Fruit fly (Drosophila melanogaster) whole organism, embryonic: Measurements from ENCODE around the gene MICU3.

ENCODE experiments used
- Ada2b ChIP-seq: fragments of 200-800 bp; sonication (Bioruptor generic); IDR thresholded peaks from 2 replicates; pipeline ENCODE4 v1.3.6; 2022; ENCODE audit warnings: missing biosample characterization, missing genetic modification characterization
- Atf-2 ChIP-seq: fragments of 200-800 bp; sonication (Bioruptor generic); optimal IDR thresholded peaks from 2 replicates; lab custom pipeline; 2016; ENCODE audit warnings: missing biosample characterization, missing genetic modification characterization
- B-H2 ChIP-seq: fragments of 200-800 bp; sonication (Bioruptor generic); optimal IDR thresholded peaks from 2 replicates; lab custom pipeline; 2018; ENCODE audit warnings: missing biosample characterization, mild to moderate bottlenecking, missing genetic modification characterization
- Bdp1 ChIP-seq: fragments of 200-800 bp; sonication (Bioruptor generic); optimal IDR thresholded peaks from 3 replicates; lab custom pipeline; 2016; ENCODE audit warnings: missing biosample characterization, missing genetic modification characterization
- CG10274 ChIP-seq: fragments of 200-800 bp; sonication (Bioruptor generic); optimal IDR thresholded peaks from 3 replicates; lab custom pipeline; 2017; ENCODE audit warnings: missing biosample characterization, mild to moderate bottlenecking, missing genetic modification characterization
- CG10321 ChIP-seq: fragments of 200-800 bp; sonication (Bioruptor generic); IDR thresholded peaks from 2 replicates; pipeline ENCODE4 v1.3.6; 2022; ENCODE audit warnings: missing biosample characterization, missing genetic modification characterization
- CG11247 ChIP-seq: fragments of 200-800 bp; sonication (Bioruptor generic); IDR thresholded peaks from 2 replicates; pipeline ENCODE4 v1.3.6; 2022; ENCODE audit warnings: missing biosample characterization, missing genetic modification characterization
- CG11723 ChIP-seq: fragments of 200-800 bp; sonication (Bioruptor generic); optimal IDR thresholded peaks from 2 replicates; lab custom pipeline; 2017; ENCODE audit warnings: missing biosample characterization, mild to moderate bottlenecking, missing genetic modification characterization
- CG12071 ChIP-seq: fragments of 200-800 bp; sonication (Bioruptor generic); optimal IDR thresholded peaks from 3 replicates; lab custom pipeline; 2018; ENCODE audit warnings: missing biosample characterization, mild to moderate bottlenecking, missing genetic modification characterization
- CG12236 ChIP-seq: fragments of 200-800 bp; sonication (Bioruptor generic); optimal IDR thresholded peaks from 2 replicates; lab custom pipeline; 2016; ENCODE audit warnings: missing biosample characterization, missing genetic modification characterization
- CG13287 ChIP-seq: fragments of 200-800 bp; sonication (Bioruptor generic); IDR thresholded peaks from 2 replicates; pipeline ENCODE4 v1.3.6; 2022; ENCODE audit warnings: missing biosample characterization, missing genetic modification characterization; ENCODE audit not compliant: partially characterized antibody
- CG14014 ChIP-seq: fragments of 200-800 bp; sonication (Bioruptor generic); IDR thresholded peaks from 2 replicates; pipeline ENCODE4 v1.3.6; 2022; ENCODE audit warnings: missing biosample characterization, missing genetic modification characterization
- CG14441 ChIP-seq: fragments of 200-800 bp; sonication (Bioruptor generic); IDR thresholded peaks from 2 replicates; pipeline ENCODE4 v1.3.6; 2022; ENCODE audit warnings: missing biosample characterization, missing genetic modification characterization
- CG14860 ChIP-seq: fragments of 200-800 bp; sonication (Bioruptor generic); IDR thresholded peaks from 3 replicates; pipeline ENCODE4 v1.3.6; 2022; ENCODE audit warnings: missing biosample characterization, missing genetic modification characterization; ENCODE audit not compliant: partially characterized antibody
- CG15073 ChIP-seq: fragments of 200-800 bp; sonication (Bioruptor generic); optimal IDR thresholded peaks from 2 replicates; lab custom pipeline; 2016; ENCODE audit warnings: missing biosample characterization, missing genetic modification characterization
- CG17568 ChIP-seq: fragments of 200-800 bp; sonication (Bioruptor generic); optimal IDR thresholded peaks from 2 replicates; lab custom pipeline; 2018; ENCODE audit warnings: missing biosample characterization, mild to moderate bottlenecking, missing genetic modification characterization, moderate library complexity
- CG18011 ChIP-seq: fragments of 200-800 bp; sonication (Bioruptor generic); optimal IDR thresholded peaks from 2 replicates; lab custom pipeline; 2017; ENCODE audit warnings: missing biosample characterization, missing genetic modification characterization, mild to moderate bottlenecking, moderate library complexity, missing genotype
- CG18764 ChIP-seq: fragments of 200-800 bp; sonication (Bioruptor generic); optimal IDR thresholded peaks from 3 replicates; lab custom pipeline; 2016; ENCODE audit warnings: missing biosample characterization, missing genetic modification characterization
- CG30403 ChIP-seq: fragments of 200-800 bp; sonication (Bioruptor generic); optimal IDR thresholded peaks from 3 replicates; lab custom pipeline; 2016; ENCODE audit warnings: missing biosample characterization, missing genetic modification characterization
- CG4424 ChIP-seq: fragments of 200-800 bp; sonication (Bioruptor generic); optimal IDR thresholded peaks from 3 replicates; lab custom pipeline; 2016; ENCODE audit warnings: missing biosample characterization, missing genetic modification characterization
- CG6254 ChIP-seq: fragments of 200-800 bp; sonication (Bioruptor generic); optimal IDR thresholded peaks from 3 replicates; lab custom pipeline; 2017; ENCODE audit warnings: mild to moderate bottlenecking, missing biosample characterization, missing genetic modification reagents, missing genetic modification characterization
- CG7372 ChIP-seq: fragments of 200-800 bp; sonication (Bioruptor generic); IDR thresholded peaks from 2 replicates; pipeline ENCODE4 v1.3.6; 2022; ENCODE audit warnings: missing biosample characterization, missing genetic modification characterization
- CG7556 ChIP-seq: fragments of 200-800 bp; sonication (Bioruptor generic); optimal IDR thresholded peaks from 2 replicates; lab custom pipeline; 2017; ENCODE audit warnings: missing biosample characterization, mild to moderate bottlenecking, missing genetic modification characterization
- CG7987 ChIP-seq: fragments of 200-800 bp; sonication (Bioruptor generic); optimal IDR thresholded peaks from 2 replicates; lab custom pipeline; 2018; ENCODE audit warnings: missing biosample characterization, mild to moderate bottlenecking, missing genetic modification characterization, moderate library complexity
- CHES-1-like ChIP-seq: fragments of 200-800 bp; sonication (Bioruptor generic); optimal IDR thresholded peaks from 2 replicates; lab custom pipeline; 2016; ENCODE audit warnings: missing biosample characterization, missing genetic modification characterization
- Dbx ChIP-seq: fragments of 200-800 bp; sonication (Bioruptor generic); IDR thresholded peaks from 3 replicates; pipeline ENCODE4 v1.3.6; 2022; ENCODE audit warnings: missing biosample characterization, missing genetic modification characterization
- HHEX ChIP-seq: fragments of 200-800 bp; sonication (Bioruptor generic); optimal IDR thresholded peaks from 3 replicates; lab custom pipeline; 2017; ENCODE audit warnings: missing biosample characterization, mild to moderate bottlenecking, missing genetic modification characterization, missing genetic modification reagents
- Hmx ChIP-seq: fragments of 200-800 bp; sonication (Bioruptor generic); optimal IDR thresholded peaks from 2 replicates; lab custom pipeline; 2016; ENCODE audit warnings: missing biosample characterization, missing genetic modification characterization
- Hr39 ChIP-seq: fragments of >200 bp; optimal IDR thresholded peaks from 2 replicates; lab custom pipeline; 2017
- Mrtf ChIP-seq: fragments of 200-800 bp; sonication (Bioruptor generic); IDR thresholded peaks from 3 replicates; pipeline ENCODE4 v1.3.6; 2022; ENCODE audit warnings: missing biosample characterization, missing genetic modification characterization
- NK7.1 ChIP-seq: fragments of 200-800 bp; sonication (Bioruptor generic); optimal IDR thresholded peaks from 3 replicates; lab custom pipeline; 2016; ENCODE audit warnings: missing biosample characterization, missing genetic modification characterization
- Sry-β ChIP-seq: fragments of 200-800 bp; sonication (Bioruptor generic); optimal IDR thresholded peaks from 2 replicates; lab custom pipeline; 2018; ENCODE audit warnings: missing biosample characterization, mild to moderate bottlenecking, missing genetic modification characterization, moderate library complexity
- Xbp1 ChIP-seq: fragments of 200-800 bp; sonication (Bioruptor generic); optimal IDR thresholded peaks from 3 replicates; lab custom pipeline; 2016; ENCODE audit warnings: missing biosample characterization, mild to moderate bottlenecking, missing genetic modification characterization
- Xrp1 ChIP-seq: fragments of 200-800 bp; sonication (Bioruptor generic); IDR thresholded peaks from 2 replicates; pipeline ENCODE4 v1.3.6; 2022; ENCODE audit warnings: missing biosample characterization, missing genetic modification characterization
- ac ChIP-seq: fragments of 200-800 bp; sonication (Bioruptor generic); optimal IDR thresholded peaks from 3 replicates; lab custom pipeline; 2017; ENCODE audit warnings: missing biosample characterization, mild to moderate bottlenecking, missing genetic modification characterization
- amos ChIP-seq: fragments of 200-800 bp; sonication (Bioruptor generic); IDR thresholded peaks from 2 replicates; pipeline ENCODE4 v1.3.6; 2022; ENCODE audit warnings: missing biosample characterization, missing genetic modification characterization; ENCODE audit not compliant: partially characterized antibody
- aop ChIP-seq: fragments of 200-800 bp; sonication (Bioruptor generic); IDR thresholded peaks from 2 replicates; pipeline ENCODE4 v1.3.6; 2022; ENCODE audit warnings: missing biosample characterization, missing genetic modification characterization
- ato ChIP-seq: fragments of 200-800 bp; sonication (Bioruptor generic); IDR thresholded peaks from 2 replicates; pipeline ENCODE4 v1.3.6; 2022; ENCODE audit warnings: missing biosample characterization, missing genetic modification characterization; ENCODE audit not compliant: partially characterized antibody
- az2 ChIP-seq: fragments of 200-800 bp; sonication (Bioruptor generic); optimal IDR thresholded peaks from 3 replicates; lab custom pipeline; 2016; ENCODE audit warnings: missing biosample characterization, missing genetic modification characterization
- cad ChIP-seq: fragments of >200 bp; optimal IDR thresholded peaks from 2 replicates; lab custom pipeline; 2017; ENCODE audit warnings: missing biosample characterization, missing genetic modification characterization
- crc ChIP-seq: fragments of 200-800 bp; sonication (Bioruptor generic); optimal IDR thresholded peaks from 2 replicates; lab custom pipeline; 2016; ENCODE audit warnings: missing biosample characterization, missing genetic modification characterization
- danr ChIP-seq: fragments of 200-800 bp; sonication (Bioruptor generic); IDR thresholded peaks from 2 replicates; pipeline ENCODE4 v1.3.6; 2022; ENCODE audit warnings: missing biosample characterization, missing genetic modification characterization
- disco-r ChIP-seq: fragments of 200-800 bp; sonication (Bioruptor generic); optimal IDR thresholded peaks from 2 replicates; lab custom pipeline; 2016; ENCODE audit warnings: missing biosample characterization, missing genetic modification characterization
- ftz-f1 ChIP-seq: fragments of 200-800 bp; sonication (Bioruptor generic); optimal IDR thresholded peaks from 2 replicates; lab custom pipeline; 2016; ENCODE audit warnings: missing biosample characterization, missing genetic modification characterization
- gem ChIP-seq: fragments of 200-800 bp; sonication (Bioruptor generic); optimal IDR thresholded peaks from 2 replicates; lab custom pipeline; 2019; ENCODE audit warnings: missing biosample characterization, mild to moderate bottlenecking, missing genetic modification characterization, moderate library complexity
- pho ChIP-seq: fragments of 200-800 bp; sonication (Bioruptor generic); optimal IDR thresholded peaks from 2 replicates; lab custom pipeline; 2016; ENCODE audit warnings: missing biosample characterization, missing genetic modification characterization
- pnt ChIP-seq: fragments of 200-800 bp; sonication (Bioruptor generic); optimal IDR thresholded peaks from 3 replicates; lab custom pipeline; 2016; ENCODE audit warnings: missing biosample characterization, missing genetic modification characterization
- scrt ChIP-seq: fragments of 200-800 bp; sonication (Bioruptor generic); optimal IDR thresholded peaks from 2 replicates; lab custom pipeline; 2018; ENCODE audit warnings: missing biosample characterization, mild to moderate bottlenecking, missing genetic modification characterization, moderate library complexity
- sna ChIP-seq: fragments of 200-800 bp; sonication (Bioruptor generic); IDR thresholded peaks from 2 replicates; pipeline ENCODE4 v1.3.6; 2022; ENCODE audit warnings: missing biosample characterization, missing genetic modification characterization; ENCODE audit not compliant: partially characterized antibody
- sqz ChIP-seq: fragments of 200-800 bp; sonication (Bioruptor generic); optimal IDR thresholded peaks from 3 replicates; lab custom pipeline; 2018; ENCODE audit warnings: missing biosample characterization, mild to moderate bottlenecking, missing genetic modification characterization
- tx ChIP-seq: fragments of 200-800 bp; sonication (Bioruptor generic); optimal IDR thresholded peaks from 2 replicates; lab custom pipeline; 2016; ENCODE audit warnings: missing biosample characterization, missing genetic modification characterization

The MICU3 gene

dm6 chr3R:19847591-19848256 lies 613 bp downstream of the MICU3 start (continued):
- TF ChIP-seq CG15073 (GFP tag; lab: Kevin White, UChicago) (no peak), CG12236 (GFP tag; lab: Kevin White, UChicago) (peak; percentile 71), amos (GFP tag; lab: Robert Waterston, UW) (no peak), CG13287 (peak; percentile 25), ato (GFP tag; lab: Robert Waterston, UW) (no peak), gem (tag; lab: Kevin White, UChicago) (no peak), Bdp1 (GFP tag; lab: Kevin White, UChicago) (no peak), disco-r (GFP tag; lab: Kevin White, UChicago) (peak; percentile 19), Sry-β (GFP tag; lab: Kevin White, UChicago) (no peak), aop (GFP tag; lab: Robert Waterston, UW) (no peak), CG7987 (GFP tag; lab: Kevin White, UChicago) (peak; percentile 65), CG4424 (GFP tag; lab: Kevin White, UChicago) (peak; percentile 1), Hmx (no peak), crc (GFP tag; lab: Kevin White, UChicago) (no peak), CG10321 (GFP tag; lab: Robert Waterston, UW) (no peak), Dbx (GFP tag; lab: Robert Waterston, UW) (no peak), CG11723 (no peak), CG18764 (GFP tag; lab: Kevin White, UChicago) (no peak), CG17568 (GFP tag; lab: Kevin White, UChicago) (peak; percentile 82), ac (GFP tag; lab: Kevin White, UChicago) (no peak), danr (GFP tag; lab: Robert Waterston, UW) (no peak), CG10274 (no peak), Ada2b (GFP tag; lab: Robert Waterston, UW) (no peak), CG18011 (GFP tag; lab: Kevin White, UChicago) (no peak), Atf-2 (GFP tag; lab: Kevin White, UChicago) (peak; percentile 9), NK7.1 (GFP tag; lab: Kevin White, UChicago) (no peak), CG14441 (no peak), Mrtf (no peak), CG14860 (GFP tag; lab: Robert Waterston, UW) (no peak), B-H2 (GFP tag; lab: Kevin White, UChicago) (peak; percentile 51), CG7556 (GFP tag; lab: Kevin White, UChicago) (no peak), Xrp1 (GFP tag; lab: Robert Waterston, UW) (no peak; the same call in 1 of the 2 replicates), pho (GFP tag; lab: Kevin White, UChicago) (no peak), CG30403 (no peak), cad (GFP tag; lab: Kevin White, UChicago) (no peak), sqz (GFP tag; lab: Kevin White, UChicago) (peak; percentile 92), az2 (GFP tag; lab: Kevin White, UChicago) (no peak), CG14014 (GFP tag; lab: Robert Waterston, UW) (peak; percentile 42; the same call in 1 of the 2 replicates), ftz-f1 (peak; percentile 89), scrt (GFP tag; lab: Kevin White, UChicago) (peak; percentile 86), Xbp1 (no peak), HHEX (GFP tag; lab: Kevin White, UChicago) (no peak), CG11247 (peak; percentile 22; the same call in 1 of the 2 replicates), pnt (no peak), Hr39 (lab: Kevin White, UChicago) (no peak), CG7372 (no peak), tx (no peak), CG12071 (GFP tag; lab: Kevin White, UChicago) (no peak), CG6254 (no peak), sna (GFP tag; lab: Robert Waterston, UW) (peak; percentile 14; the same call in 1 of the 2 replicates), CHES-1-like (no peak)
